Fruit fly (Drosophila melanogaster): ENCODE measurements around the gene CSN6.

The CSN6 gene

dm6 chr3R:22595293-22595868, 14.8 kb downstream of the CSN6 start:
- TF ChIP-seq CG13204 (GFP tag; optimal IDR thresholded peaks at IDR 0.05) = no peak
- TF ChIP-seq CG17806 (tag; optimal IDR thresholded peaks at IDR 0.05) = no peak
- TF ChIP-seq EcR (GFP tag; optimal IDR thresholded peaks at IDR 0.05) = no peak
- TF ChIP-seq CG8301 (tag; optimal IDR thresholded peaks at IDR 0.05) = no peak
- TF ChIP-seq rn (GFP tag; IDR thresholded peaks at IDR 0.05) = no peak
- no peak for TF ChIP-seq CG14655 (GFP tag; optimal IDR thresholded peaks at IDR 0.05)
- TF ChIP-seq fd96Ca (GFP tag; IDR thresholded peaks at IDR 0.05) = no peak
- TF ChIP-seq CG10348 (GFP tag; IDR thresholded peaks at IDR 0.05) = no peak
- no peak for TF ChIP-seq D1 (tag; optimal IDR thresholded peaks at IDR 0.05)
- no peak for TF ChIP-seq CG8159 (tag; optimal IDR thresholded peaks at IDR 0.05)
- TF ChIP-seq CG12605 (GFP tag; IDR thresholded peaks at IDR 0.05) = no peak
- TF ChIP-seq CG15710 (tag; optimal IDR thresholded peaks at IDR 0.05) = no peak
- no peak for TF ChIP-seq Snoo (tag; optimal IDR thresholded peaks at IDR 0.05)
- TF ChIP-seq CG9948 (tag; optimal IDR thresholded peaks at IDR 0.05) = no peak
- no peak for TF ChIP-seq Ets98B (GFP tag; IDR thresholded peaks at IDR 0.05)

dm6 chr3R:22596450-22596849, 15.9 kb downstream of the CSN6 start:
- TF ChIP-seq CG32121 (GFP tag; IDR thresholded peaks at IDR 0.05) = no peak
- no peak for TF ChIP-seq CG12605 (GFP tag; IDR thresholded peaks at IDR 0.05)
- no peak for TF ChIP-seq CG13204 (GFP tag; optimal IDR thresholded peaks at IDR 0.05)
- no peak for TF ChIP-seq CG17806 (tag; optimal IDR thresholded peaks at IDR 0.05)
- no peak for TF ChIP-seq D1 (tag; optimal IDR thresholded peaks at IDR 0.05)

- TF ChIP-seq CG4496 (GFP tag; IDR thresholded peaks at IDR 0.05) (peak; percentile 91), Snoo (tag; optimal IDR thresholded peaks at IDR 0.05) (no peak), fd96Ca (GFP tag; IDR thresholded peaks at IDR 0.05) (peak; percentile 79), rn (GFP tag; IDR thresholded peaks at IDR 0.05) (peak; percentile 55; the same call in 1 of the 2 replicates), Ets98B (GFP tag; IDR thresholded peaks at IDR 0.05) (peak; percentile 92), Pif1B (GFP tag; optimal IDR thresholded peaks at IDR 0.05) (no peak), gl (tag; optimal IDR thresholded peaks at IDR 0.05) (peak; percentile 2), CG8159 (tag; optimal IDR thresholded peaks at IDR 0.05) (no peak), CG17806 (tag; optimal IDR thresholded peaks at IDR 0.05) (no peak), CG12605 (GFP tag; IDR thresholded peaks at IDR 0.05) (peak; percentile 86), CG34367 (tag; optimal IDR thresholded peaks at IDR 0.05) (no peak), CG10348 (GFP tag; IDR thresholded peaks at IDR 0.05) (peak; percentile 51), CG8301 (tag; optimal IDR thresholded peaks at IDR 0.05) (no peak), CG14655 (GFP tag; optimal IDR thresholded peaks at IDR 0.05) (no peak), CG9948 (tag; optimal IDR thresholded peaks at IDR 0.05) (no peak), EcR (GFP tag; optimal IDR thresholded peaks at IDR 0.05) (no peak), CG15710 (tag; optimal IDR thresholded peaks at IDR 0.05) (no peak), CG13204 (GFP tag; optimal IDR thresholded peaks at IDR 0.05) (no peak), Pif1A (GFP tag; optimal IDR thresholded peaks at IDR 0.05) (no peak), D1 (tag; optimal IDR thresholded peaks at IDR 0.05) (no peak), CG32121 (GFP tag; IDR thresholded peaks at IDR 0.05) (peak; percentile 88)
These were observed 16.9 kb downstream of the CSN6 start for dm6 chr3R:22597344-22597954.

- no peak for TF ChIP-seq Pif1A (GFP tag; optimal IDR thresholded peaks at IDR 0.05)
- TF ChIP-seq fd96Ca (GFP tag; IDR thresholded peaks at IDR 0.05) = no peak
- no peak for TF ChIP-seq CG17806 (tag; optimal IDR thresholded peaks at IDR 0.05)
- TF ChIP-seq CG9948 (tag; optimal IDR thresholded peaks at IDR 0.05) = no peak
- no peak for TF ChIP-seq gl (tag; optimal IDR thresholded peaks at IDR 0.05)
- no peak for TF ChIP-seq CG34367 (tag; optimal IDR thresholded peaks at IDR 0.05)
- TF ChIP-seq CG14655 (GFP tag; optimal IDR thresholded peaks at IDR 0.05) = no peak
- TF ChIP-seq CG4496 (GFP tag; IDR thresholded peaks at IDR 0.05) = no peak
- TF ChIP-seq EcR (GFP tag; optimal IDR thresholded peaks at IDR 0.05) = no peak
- TF ChIP-seq CG10348 (GFP tag; IDR thresholded peaks at IDR 0.05) = no peak
These were observed 18.2 kb downstream of the CSN6 start for dm6 chr3R:22598759-22599158.

dm6 chr3R:22602783-22603182, 22.2 kb downstream of the CSN6 start:
- TF ChIP-seq Pif1B (GFP tag; optimal IDR thresholded peaks at IDR 0.05) (no peak), rn (GFP tag; IDR thresholded peaks at IDR 0.05) (no peak), Snoo (tag; optimal IDR thresholded peaks at IDR 0.05) (no peak), gl (tag; optimal IDR thresholded peaks at IDR 0.05) (no peak), CG15710 (tag; optimal IDR thresholded peaks at IDR 0.05) (no peak), CG12605 (GFP tag; IDR thresholded peaks at IDR 0.05) (no peak), CG4496 (GFP tag; IDR thresholded peaks at IDR 0.05) (no peak), CG8301 (tag; optimal IDR thresholded peaks at IDR 0.05) (no peak), CG17806 (tag; optimal IDR thresholded peaks at IDR 0.05) (no peak), CG13204 (GFP tag; optimal IDR thresholded peaks at IDR 0.05) (no peak), EcR (GFP tag; optimal IDR thresholded peaks at IDR 0.05) (no peak)

dm6 chr3R:22609185-22609584, 28.6 kb downstream of the CSN6 start, which contains the start of gene CG13843:
Gene CG13843, plus strand, starts transcription at chr3R:22609485.
- TF ChIP-seq CG15710 (tag; optimal IDR thresholded peaks at IDR 0.05) (no peak), CG4496 (GFP tag; IDR thresholded peaks at IDR 0.05) (no peak), CG13204 (GFP tag; optimal IDR thresholded peaks at IDR 0.05) (no peak), CG10348 (GFP tag; IDR thresholded peaks at IDR 0.05) (no peak), Ets98B (GFP tag; IDR thresholded peaks at IDR 0.05) (no peak), CG34367 (tag; optimal IDR thresholded peaks at IDR 0.05) (no peak), Pif1A (GFP tag; optimal IDR thresholded peaks at IDR 0.05) (no peak)

Measured in whole organism, pupa.